Worm (Caenorhabditis elegans) whole organism, L4 larva: Measurements from ENCODE around the gene tag-151.

Source experiments
- F37D6.2 ChIP-seq: sonication (generic microtip); optimal IDR thresholded peaks from 2 replicates; lab custom pipeline; 2016; ENCODE audit warnings: mild to moderate bottlenecking, missing genetic modification characterization, missing compliant biosample characterization
- ctbp-1 ChIP-seq: fragments of 200-800 bp; sonication (Bioruptor generic); IDR thresholded peaks from 2 replicates; pipeline ENCODE4 v1.3.6; 2022; ENCODE audit warnings: missing genetic modification reagents, missing genetic modification characterization, missing compliant biosample characterization
- dmd-6 ChIP-seq: fragments of 200-800 bp; sonication (Bioruptor generic); IDR thresholded peaks from 2 replicates; pipeline ENCODE4 v1.3.6; 2022; ENCODE audit warnings: missing genetic modification reagents, missing genetic modification characterization, missing compliant biosample characterization
- fkh-10 ChIP-seq: fragments of 150-350 bp; optimal IDR thresholded peaks from 2 replicates; lab custom pipeline; 2014; ENCODE audit warnings: missing biosample characterization, missing genetic modification reagents, missing genetic modification characterization
- gei-8 ChIP-seq: fragments of 200-800 bp; sonication (Bioruptor generic); optimal IDR thresholded peaks from 2 replicates; lab custom pipeline; 2018; ENCODE audit warnings: mild to moderate bottlenecking, missing genetic modification characterization, missing compliant biosample characterization
- lin-13 ChIP-seq: fragments of 150-350 bp; optimal IDR thresholded peaks from 2 replicates; lab custom pipeline; 2014; ENCODE audit warnings: missing biosample characterization, missing genetic modification reagents, missing genetic modification characterization
- lsy-2 ChIP-seq, 2 experiments: fragments of 150-350 bp in 1 of 2; sonication (generic microtip) in 1 of 2; optimal IDR thresholded peaks; 2 replicates each; lab custom pipeline; 2014 to 2017; ENCODE audit warnings: missing biosample characterization in 2 of 2, missing genetic modification characterization in 2 of 2
- nhr-11 ChIP-seq: fragments of 150-350 bp; optimal IDR thresholded peaks from 2 replicates; lab custom pipeline; 2014; ENCODE audit warnings: missing biosample characterization, missing genetic modification characterization
- nhr-76 ChIP-seq: fragments of 150-350 bp; optimal IDR thresholded peaks from 2 replicates; lab custom pipeline; 2014; ENCODE audit warnings: missing biosample characterization, missing genetic modification characterization
- nhr-77 ChIP-seq: fragments of 150-350 bp; optimal IDR thresholded peaks from 2 replicates; lab custom pipeline; 2014; ENCODE audit warnings: missing biosample characterization, missing genetic modification characterization
- snpc-4 ChIP-seq: fragments of 150-350 bp; optimal IDR thresholded peaks from 2 replicates; lab custom pipeline; 2014; ENCODE audit warnings: missing biosample characterization, missing genetic modification characterization
- tra-1 ChIP-seq: fragments of 200-800 bp; sonication (Bioruptor generic); IDR thresholded peaks from 2 replicates; pipeline ENCODE4 v1.3.6; 2022; ENCODE audit warnings: missing genetic modification reagents, missing genetic modification characterization, missing compliant biosample characterization
- unc-130 ChIP-seq: sonication (generic microtip); optimal IDR thresholded peaks from 2 replicates; lab custom pipeline; 2016; ENCODE audit warnings: missing genetic modification reagents, missing genetic modification characterization, missing compliant biosample characterization
- unc-62 ChIP-seq, 3 experiments: fragments of 150-350 bp in 1 of 3; sonication (generic microtip); optimal IDR thresholded peaks in 2 of 3; peaks in 1 of 3; 1 replicate in 1 of 3; 2 replicates in 2 of 3; lab custom pipeline; 2014 to 2017; ENCODE audit warnings: missing biosample characterization in 3 of 3, missing genetic modification characterization in 3 of 3, missing genetic modification reagents in 3 of 3, missing genotype in 1 of 3

DNA sequence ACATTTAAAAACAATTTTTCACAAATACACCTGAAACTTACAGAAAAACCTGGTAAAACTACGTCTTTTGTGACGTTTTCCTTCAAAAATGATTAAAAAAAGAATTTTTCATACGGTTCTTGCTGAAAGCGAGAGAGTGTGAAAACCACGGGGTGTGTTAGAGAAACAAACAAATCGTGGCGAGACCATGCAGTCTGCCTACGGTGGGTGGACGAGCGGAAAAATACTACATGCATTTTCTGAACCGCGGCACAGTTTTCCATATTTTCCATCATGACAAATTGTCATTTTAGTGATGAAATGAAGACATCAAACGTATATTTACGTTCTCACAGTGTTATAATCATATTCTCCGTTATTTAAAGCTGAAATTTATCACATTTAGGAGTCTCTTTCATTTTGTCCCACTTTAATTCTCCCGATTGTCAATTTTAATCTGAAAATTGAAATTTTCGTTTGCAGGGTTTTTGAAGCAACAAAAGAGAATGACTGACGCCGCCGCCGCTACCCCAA lies 3.7 kb upstream of the tag-151 start, which contains the start of the genes F10G7.9 and tsn-1:
- TF ChIP-seq dmd-6 (GFP tag; lab: Robert Waterston, UW) (peak; percentile 57), nhr-77 (tag; lab: Kevin White, UChicago) (no peak), unc-62 (GFP tag; optimal IDR thresholded peaks at IDR 0.05 in 1 of 2; lab: Kevin White, UChicago) (no peak), unc-62 (tag; optimal IDR thresholded peaks at IDR 0.05; lab: Kevin White, UChicago) (no peak), snpc-4 (tag; lab: Kevin White, UChicago) (no peak), lsy-2 (tag; optimal IDR thresholded peaks at IDR 0.05; lab: Kevin White, UChicago) (peak; percentile 70 to 97), nhr-76 (tag; lab: Kevin White, UChicago) (no peak), fkh-10 (GFP tag; lab: Kevin White, UChicago) (peak; percentile 5), ctbp-1 (GFP tag; lab: Robert Waterston, UW) (no peak), tra-1 (GFP tag; lab: Robert Waterston, UW) (no peak), lin-13 (peak; percentile 75), gei-8 (GFP tag; lab: Kevin White, UChicago) (no peak), nhr-11 (peak; percentile 5), unc-130 (GFP tag; lab: Kevin White, UChicago) (peak; percentile 11), F37D6.2 (tag; lab: Kevin White, UChicago) (no peak)
